Worm (Caenorhabditis elegans): ENCODE results near the gene K01A6.4.

K01A6.4 gene

DNA sequence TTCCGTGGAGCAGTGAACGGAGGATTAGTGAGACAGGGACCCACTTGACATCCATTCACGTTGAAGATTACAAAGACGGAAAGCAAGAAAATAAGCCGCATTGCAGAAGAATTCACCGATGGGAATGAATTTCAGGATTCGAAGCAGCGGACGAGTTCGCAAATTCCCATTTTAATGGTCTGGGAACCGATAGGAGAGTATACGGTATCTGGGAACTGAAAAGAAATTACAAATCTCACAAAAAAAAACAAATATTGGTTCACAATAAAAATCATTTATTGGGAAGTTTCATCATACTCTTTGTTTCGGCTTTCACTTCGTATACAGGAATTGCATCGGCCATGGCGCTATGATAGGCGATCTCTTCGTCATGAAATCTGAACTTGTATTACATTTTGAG, 14.9 kb upstream of the K01A6.4 start, which contains the start of gene T12A7.10:
T12A7.10 (minus strand) TSS at position 101 of the 400 bp plus-strand sequence.
- TF ChIP-seq nhr-28 (tag; optimal IDR thresholded peaks at IDR 0.05) (no peak), pha-4 (tag; optimal IDR thresholded peaks at IDR 0.05) (no peak), sptf-1 (tag; optimal IDR thresholded peaks at IDR 0.05) (no peak), unc-39 (tag; optimal IDR thresholded peaks at IDR 0.05) (no peak), flh-1 (GFP tag; optimal IDR thresholded peaks at IDR 0.05) (no peak), mls-2 (tag; optimal IDR thresholded peaks at IDR 0.05) (no peak), lin-13 (tag; optimal IDR thresholded peaks at IDR 0.05) (no peak), mep-1 (tag; optimal IDR thresholded peaks at IDR 0.05) (no peak), mab-5 (tag; optimal IDR thresholded peaks at IDR 0.05) (no peak), nhr-12 (tag; optimal IDR thresholded peaks at IDR 0.05) (no peak), nhr-237 (tag; optimal IDR thresholded peaks at IDR 0.05) (no peak), drap-1 (GFP tag; optimal IDR thresholded peaks at IDR 0.05) (no peak), blmp-1 (tag; optimal IDR thresholded peaks at IDR 0.05) (no peak), nhr-2 (tag; optimal IDR thresholded peaks at IDR 0.05) (no peak)

DNA sequence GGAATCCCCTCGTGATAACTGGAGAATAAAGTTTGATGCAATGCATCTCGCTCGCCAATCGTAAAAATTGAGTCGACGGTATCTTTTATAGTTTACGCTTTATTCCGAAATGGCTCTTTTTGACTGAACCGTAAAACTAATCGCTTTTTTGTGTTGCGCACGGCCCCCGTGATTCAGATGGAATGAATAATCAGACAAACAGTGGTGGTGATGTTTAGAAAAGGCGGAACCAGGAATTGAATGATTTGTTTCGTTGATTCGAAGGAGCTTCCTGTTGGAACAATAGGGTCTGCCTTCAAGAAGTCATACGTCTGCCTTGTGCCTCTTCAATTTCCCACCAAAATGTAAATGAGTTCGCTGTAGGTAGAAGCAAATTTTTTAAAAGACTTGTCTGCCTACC, 14.2 kb upstream of the K01A6.4 start, which contains the start of gene scl-18:
scl-18 (minus strand) TSS at position 101 of the 400 bp plus-strand sequence.
- no peak for TF ChIP-seq nhr-12 (tag; optimal IDR thresholded peaks at IDR 0.05)
- TF ChIP-seq sptf-1 (tag; optimal IDR thresholded peaks at IDR 0.05): no peak
- TF ChIP-seq lin-32 (GFP tag; optimal IDR thresholded peaks at IDR 0.05): no peak
- no peak for TF ChIP-seq zip-8 (tag; optimal IDR thresholded peaks at IDR 0.05)
- TF ChIP-seq elt-3 (tag; optimal IDR thresholded peaks at IDR 0.05): no peak
- TF ChIP-seq blmp-1 (tag; optimal IDR thresholded peaks at IDR 0.05): no peak
- TF ChIP-seq mep-1 (tag; optimal IDR thresholded peaks at IDR 0.05): no peak
- TF ChIP-seq mls-2 (tag; optimal IDR thresholded peaks at IDR 0.05): no peak
- TF ChIP-seq unc-120 (tag; optimal IDR thresholded peaks at IDR 0.05; ENCODE audit: poor library complexity, severe bottlenecking): no peak

DNA sequence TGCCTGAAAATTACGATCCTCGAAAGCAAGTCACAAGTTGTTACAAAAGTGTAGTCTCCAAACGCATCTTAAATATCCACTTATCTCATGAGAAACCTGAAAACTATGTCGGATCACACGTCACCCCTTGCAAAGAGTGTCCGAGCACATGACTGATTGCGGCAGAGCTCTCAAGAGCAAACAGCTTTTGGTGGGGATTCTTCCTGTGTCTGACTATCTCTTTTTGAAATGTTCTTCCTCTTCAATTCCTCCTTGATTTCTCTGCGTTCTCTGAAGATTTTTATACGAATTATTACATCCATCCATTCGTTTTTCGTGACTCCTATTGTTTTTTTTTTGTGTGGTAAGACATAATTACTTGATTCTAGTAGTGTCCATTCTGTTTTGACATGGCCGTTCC, 8.7 kb upstream of the K01A6.4 start, which contains the start of gene T12A7.6:
T12A7.6 (plus strand) TSS at position 369 of the 400 bp plus-strand sequence.
- TF ChIP-seq cnd-1 (tag; optimal IDR thresholded peaks at IDR 0.05) (no peak), snpc-4 (tag; optimal IDR thresholded peaks at IDR 0.05) (no peak), mab-5 (tag; optimal IDR thresholded peaks at IDR 0.05) (no peak), flh-1 (GFP tag; optimal IDR thresholded peaks at IDR 0.05) (no peak), zip-8 (tag; optimal IDR thresholded peaks at IDR 0.05) (no peak), tbx-8 (GFP tag; optimal IDR thresholded peaks at IDR 0.05) (no peak), lin-13 (tag; optimal IDR thresholded peaks at IDR 0.05) (no peak), unc-39 (tag; optimal IDR thresholded peaks at IDR 0.05) (no peak), elt-3 (tag; optimal IDR thresholded peaks at IDR 0.05) (no peak), blmp-1 (tag; optimal IDR thresholded peaks at IDR 0.05) (no peak)

DNA sequence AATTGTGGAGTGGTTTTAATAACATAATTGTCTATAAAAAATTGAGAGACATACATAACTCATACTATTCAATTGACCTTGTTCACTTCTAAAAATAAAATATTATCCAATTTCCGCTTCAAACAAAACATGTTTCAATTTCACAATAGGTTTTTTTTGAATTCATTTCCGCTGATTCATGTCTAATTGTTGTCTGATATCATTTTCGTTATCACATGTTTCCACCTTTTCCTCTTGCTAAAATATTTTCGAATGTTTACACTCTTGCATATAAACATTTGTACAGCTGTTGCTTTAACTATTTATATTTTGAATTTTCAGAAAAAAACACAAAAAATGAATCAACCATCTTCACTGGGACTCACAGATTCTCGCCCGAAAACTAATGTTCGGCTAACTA, 5.2 kb upstream of the K01A6.4 start, which contains the start of gene gem-4:
gem-4 (plus strand) TSS at position 301 of the 400 bp plus-strand sequence.
- no peak for TF ChIP-seq lin-32 (GFP tag; optimal IDR thresholded peaks at IDR 0.05)
- TF ChIP-seq ces-1 (GFP tag; optimal IDR thresholded peaks at IDR 0.05): no peak
- no peak for TF ChIP-seq bed-3 (GFP tag; optimal IDR thresholded peaks at IDR 0.05)
- TF ChIP-seq sptf-1 (tag; optimal IDR thresholded peaks at IDR 0.05): no peak
- TF ChIP-seq flh-1 (GFP tag; optimal IDR thresholded peaks at IDR 0.05): no peak
- TF ChIP-seq zip-8 (tag; optimal IDR thresholded peaks at IDR 0.05): no peak
- TF ChIP-seq pha-4 (tag; optimal IDR thresholded peaks at IDR 0.05): no peak
- no peak for TF ChIP-seq sem-2 (GFP tag; optimal IDR thresholded peaks at IDR 0.05)

DNA sequence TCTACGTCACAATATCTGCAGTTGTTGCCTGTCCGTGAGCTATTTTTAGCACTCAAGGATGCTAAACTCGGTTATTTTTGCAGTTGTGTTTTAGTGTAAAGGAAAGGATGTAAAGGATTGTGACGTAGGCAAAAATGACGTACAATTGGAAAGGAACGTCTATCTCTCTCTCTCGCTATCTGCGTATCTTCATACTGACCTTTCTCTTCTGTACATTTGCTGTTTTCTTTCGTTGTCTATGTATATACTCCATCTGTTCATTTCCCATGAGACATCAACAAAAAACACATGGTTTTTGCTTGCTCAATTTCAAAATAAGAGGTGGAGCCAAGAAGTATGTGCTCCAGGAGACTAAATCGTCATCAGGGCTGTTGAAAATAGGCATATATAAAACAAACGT, 4.2 kb upstream of the K01A6.4 start:
- TF ChIP-seq snpc-4 (tag; optimal IDR thresholded peaks at IDR 0.05) (no peak), zip-8 (tag; optimal IDR thresholded peaks at IDR 0.05) (peak; percentile 4)

DNA sequence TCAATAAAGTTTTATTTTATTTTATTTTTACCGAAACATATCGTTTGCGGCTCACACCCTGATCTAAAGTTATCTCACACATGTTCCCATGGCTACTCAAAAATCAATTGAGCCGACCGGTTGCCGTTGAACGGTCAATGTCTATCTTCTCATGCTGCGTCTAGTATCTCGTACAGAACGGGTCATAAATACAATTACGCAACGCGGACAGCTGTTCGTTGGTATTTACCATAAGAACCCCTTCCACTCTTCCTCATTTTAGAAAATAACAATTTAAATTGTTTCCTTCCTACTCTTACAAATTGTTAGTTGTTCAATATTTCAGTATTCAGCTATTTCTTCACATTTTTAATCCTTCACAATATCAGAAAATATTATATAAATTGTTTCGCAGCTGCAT, 3.7 kb upstream of the K01A6.4 start:
- TF ChIP-seq ceh-39 (tag; optimal IDR thresholded peaks at IDR 0.05): no peak
- TF ChIP-seq ces-1 (GFP tag; optimal IDR thresholded peaks at IDR 0.05): peak; percentile 23
- no peak for TF ChIP-seq tbx-8 (GFP tag; optimal IDR thresholded peaks at IDR 0.05)
- peak; percentile 16 for TF ChIP-seq hlh-1 (tag; optimal IDR thresholded peaks at IDR 0.05)
- no peak for TF ChIP-seq elt-3 (tag; optimal IDR thresholded peaks at IDR 0.05)
- peak; percentile 96 for TF ChIP-seq nhr-2 (tag; optimal IDR thresholded peaks at IDR 0.05)
- peak; percentile 88 for TF ChIP-seq cnd-1 (tag; optimal IDR thresholded peaks at IDR 0.05)
- TF ChIP-seq zip-8 (tag; optimal IDR thresholded peaks at IDR 0.05): peak; percentile 50
- no peak for TF ChIP-seq drap-1 (GFP tag; optimal IDR thresholded peaks at IDR 0.05)

DNA sequence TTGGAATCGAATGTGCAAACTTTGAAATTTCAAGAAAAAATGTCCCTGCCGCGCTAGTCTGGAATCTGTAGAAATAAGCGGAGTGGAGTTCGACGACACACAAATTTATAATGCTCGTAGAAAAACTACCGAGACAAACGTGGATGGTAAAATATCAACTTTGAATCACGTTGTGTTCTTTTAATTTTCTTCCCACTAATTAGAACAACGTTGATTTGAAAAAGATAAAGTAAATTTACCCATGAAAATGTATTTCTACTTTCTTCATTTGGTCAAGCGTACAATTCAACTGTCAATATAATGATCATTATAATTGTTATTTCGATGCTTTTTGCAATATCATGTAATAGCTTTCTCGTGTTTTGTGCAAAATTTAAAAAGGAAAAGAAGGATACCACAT, 2.3 kb upstream of the K01A6.4 start, which contains the start of gene K01A6.5:
K01A6.5 (plus strand) TSS at position 301 of the 400 bp plus-strand sequence.
- TF ChIP-seq nhr-2 (tag; optimal IDR thresholded peaks at IDR 0.05) (no peak), nhr-12 (tag; optimal IDR thresholded peaks at IDR 0.05) (no peak), ham-2 (GFP tag; optimal IDR thresholded peaks at IDR 0.05) (no peak), zip-8 (tag; optimal IDR thresholded peaks at IDR 0.05) (no peak), flh-1 (GFP tag; optimal IDR thresholded peaks at IDR 0.05) (no peak), mep-1 (tag; optimal IDR thresholded peaks at IDR 0.05) (no peak), sem-2 (GFP tag; optimal IDR thresholded peaks at IDR 0.05) (no peak), M03D4.4 (tag; optimal IDR thresholded peaks at IDR 0.05) (no peak), blmp-1 (tag; optimal IDR thresholded peaks at IDR 0.05) (no peak), cnd-1 (tag; optimal IDR thresholded peaks at IDR 0.05) (no peak), bed-3 (GFP tag; optimal IDR thresholded peaks at IDR 0.05) (no peak), nhr-76 (tag; optimal IDR thresholded peaks at IDR 0.05) (no peak), nhr-28 (tag; optimal IDR thresholded peaks at IDR 0.05) (no peak), unc-120 (tag; optimal IDR thresholded peaks at IDR 0.05; ENCODE audit: poor library complexity, severe bottlenecking) (no peak)
